Worm (Caenorhabditis elegans) whole organism, early embryonic: ENCODE results near the gene K08H2.10.

Experiments
- B0310.2 ChIP-seq: sonication (generic microtip); optimal IDR thresholded peaks from 2 replicates; lab custom pipeline; 2016; ENCODE audit warnings: mild to moderate bottlenecking, missing genetic modification characterization, missing compliant biosample characterization
- F13C5.2 ChIP-seq: sonication (generic microtip); optimal IDR thresholded peaks from 2 replicates; lab custom pipeline; 2017; ENCODE audit warnings: mild to moderate bottlenecking, missing genetic modification characterization, inconsistent platforms, missing compliant biosample characterization
- aly-1 ChIP-seq: sonication (generic microtip); optimal IDR thresholded peaks from 2 replicates; lab custom pipeline; 2016; ENCODE audit warnings: missing genetic modification characterization, missing compliant biosample characterization
- ama-1 ChIP-seq: fragments of 150-350 bp; optimal IDR thresholded peaks from 2 replicates; lab custom pipeline; 2014
- ceh-13 ChIP-seq: fragments of 200-800 bp; sonication (Bioruptor generic); optimal IDR thresholded peaks from 2 replicates; lab custom pipeline; 2018; ENCODE audit warnings: mild to moderate bottlenecking, missing genetic modification characterization, missing compliant biosample characterization
- ceh-36 ChIP-seq: sonication (generic microtip); optimal IDR thresholded peaks from 2 replicates; lab custom pipeline; 2016; ENCODE audit warnings: missing genetic modification characterization, inconsistent platforms, missing compliant biosample characterization
- ets-7 ChIP-seq: sonication (generic microtip); optimal IDR thresholded peaks from 2 replicates; lab custom pipeline; 2016; ENCODE audit warnings: missing genotype, missing genetic modification characterization, missing compliant biosample characterization
- flt-1 ChIP-seq: fragments of 200-800 bp; sonication (Bioruptor generic); IDR thresholded peaks from 2 replicates; pipeline ENCODE4 v1.3.6; 2022; ENCODE audit warnings: missing genetic modification characterization, missing compliant biosample characterization
- hmbx-1 ChIP-seq: sonication (generic microtip); optimal IDR thresholded peaks from 2 replicates; lab custom pipeline; 2016; ENCODE audit warnings: mild to moderate bottlenecking, missing genetic modification characterization, missing compliant biosample characterization
- hmg-4 ChIP-seq: fragments of 200-800 bp; sonication (Bioruptor generic); optimal IDR thresholded peaks from 2 replicates; lab custom pipeline; 2018; ENCODE audit warnings: mild to moderate bottlenecking, missing genetic modification characterization, missing compliant biosample characterization
- hnd-1 ChIP-seq: sonication (generic microtip); optimal IDR thresholded peaks from 2 replicates; lab custom pipeline; 2016; ENCODE audit warnings: missing genetic modification characterization, missing compliant biosample characterization
- pes-1 ChIP-seq: fragments of 200-800 bp; sonication (Bioruptor generic); IDR thresholded peaks from 2 replicates; pipeline ENCODE4 v1.3.6; 2022; ENCODE audit warnings: missing genetic modification reagents, missing genetic modification characterization, missing compliant biosample characterization
- scrt-1 ChIP-seq: fragments of 200-800 bp; sonication (Bioruptor generic); IDR thresholded peaks from 2 replicates; pipeline ENCODE4 v1.3.6; 2022; ENCODE audit warnings: missing genetic modification characterization, missing compliant biosample characterization
- sea-1 ChIP-seq: fragments of 200-800 bp; sonication (Bioruptor generic); conservative IDR thresholded peaks from 2 replicates; pipeline ENCODE4 v1.3.6; 2022; ENCODE audit warnings: missing genetic modification characterization, missing compliant biosample characterization
- tbx-11 ChIP-seq: fragments of 200-800 bp; sonication (Bioruptor generic); IDR thresholded peaks from 2 replicates; pipeline ENCODE4 v1.3.6; 2022; ENCODE audit warnings: missing genetic modification characterization, missing compliant biosample characterization
- tbx-37 ChIP-seq: fragments of 200-800 bp; sonication (Bioruptor generic); conservative IDR thresholded peaks from 2 replicates; pipeline ENCODE4 v1.3.6; 2022; ENCODE audit warnings: missing genetic modification reagents, missing genetic modification characterization, missing compliant biosample characterization
- tra-4 ChIP-seq: sonication (generic microtip); optimal IDR thresholded peaks from 2 replicates; lab custom pipeline; 2017; ENCODE audit warnings: missing genetic modification characterization, missing compliant biosample characterization

K08H2.10 gene

DNA sequence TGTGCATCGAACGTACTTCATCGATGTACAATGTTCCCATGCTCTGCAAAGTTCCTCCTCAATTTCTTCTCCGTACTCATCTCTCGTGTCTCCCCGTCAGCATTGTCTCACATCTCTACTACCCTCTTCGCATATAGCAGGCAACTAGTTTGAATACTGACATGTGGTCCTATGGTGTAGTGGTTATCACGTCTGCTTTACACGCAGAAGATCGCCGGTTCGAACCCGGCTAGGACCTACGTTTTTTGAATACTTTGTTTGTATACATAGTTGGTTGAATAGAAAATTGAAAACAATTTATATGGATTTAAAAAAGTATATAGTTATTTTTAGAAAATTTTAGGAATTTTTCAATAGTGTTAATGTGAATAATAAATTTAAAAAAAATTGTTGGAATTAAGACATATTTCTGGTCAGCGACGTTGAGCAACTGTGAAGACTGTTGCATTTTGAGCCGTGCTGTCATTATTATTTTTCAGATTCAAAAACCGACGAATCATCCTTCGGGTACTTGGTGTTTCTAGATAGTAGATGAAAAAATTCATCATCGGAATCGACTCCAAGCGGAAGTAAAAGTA, 49.4 kb downstream of the K08H2.10 start:
- TF ChIP-seq tra-4 (peak; percentile 90), ceh-13 (GFP tag; lab: Kevin White, UChicago) (peak; percentile 92), pes-1 (GFP tag; lab: Robert Waterston, UW) (peak; percentile 95), B0310.2 (tag; lab: Kevin White, UChicago) (peak; percentile 80), ets-7 (tag; lab: Kevin White, UChicago) (peak; percentile 73), aly-1 (tag; lab: Kevin White, UChicago) (peak; percentile 85), sea-1 (GFP tag; lab: Robert Waterston, UW) (peak; percentile 93), hmg-4 (no peak), ama-1 (lab: Kevin White, UChicago) (no peak), hmbx-1 (peak; percentile 86), tbx-37 (GFP tag; lab: Robert Waterston, UW) (peak; percentile 95), scrt-1 (GFP tag; lab: Robert Waterston, UW) (peak; percentile 95), tbx-11 (GFP tag; lab: Robert Waterston, UW) (peak; percentile 97), flt-1 (peak; percentile 95), ceh-36 (tag; lab: Kevin White, UChicago) (peak; percentile 94), hnd-1 (peak; percentile 89), F13C5.2 (peak; percentile 94)

DNA sequence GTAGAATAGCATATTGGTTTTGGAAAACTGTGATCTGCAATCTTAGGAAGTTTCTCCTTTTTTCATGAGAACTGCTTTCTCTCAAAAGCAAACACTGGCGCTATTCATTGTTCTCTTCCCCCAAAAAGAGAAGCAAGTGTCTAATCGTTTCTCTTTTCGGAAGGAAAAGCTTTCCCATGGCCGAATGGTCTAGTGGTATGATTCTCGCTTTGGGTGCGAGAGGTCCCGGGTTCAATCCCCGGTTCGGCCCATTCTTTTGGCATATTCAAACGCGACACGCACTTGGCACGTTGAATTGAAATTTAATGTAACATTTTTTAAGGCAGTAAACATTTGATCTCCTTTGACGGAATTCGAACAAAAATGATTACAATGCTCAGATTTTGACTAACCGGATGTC, 50.2 kb downstream of the K08H2.10 start:
- TF ChIP-seq hmbx-1 = no peak
- TF ChIP-seq pes-1 (GFP tag; lab: Robert Waterston, UW) = 0 out of 2 replicates have a peak, but pooled peaks have one; percentile 21

DNA sequence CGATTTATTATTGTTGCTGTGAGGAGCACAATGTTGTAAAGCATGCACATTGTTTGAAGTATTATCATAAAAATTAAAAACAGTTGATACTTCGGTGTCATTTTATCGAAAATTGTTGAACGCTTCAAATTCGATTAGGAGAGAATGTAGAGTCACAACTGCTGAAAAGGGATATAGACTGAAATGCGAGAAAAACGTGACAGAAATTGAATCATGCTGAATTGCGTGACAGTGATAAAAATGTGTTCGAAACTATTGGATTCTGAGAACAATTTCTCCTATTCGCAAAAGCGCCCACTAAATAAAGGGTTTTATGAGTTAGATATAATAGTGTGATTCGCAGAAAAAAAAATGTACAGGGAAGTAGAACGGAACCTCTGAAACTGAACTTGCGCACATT, 51.1 kb downstream of the K08H2.10 start, which contains the start of gene srxa-8:
srxa-8 (minus strand) TSS at position 101 of the 400 bp plus-strand sequence.
- TF ChIP-seq tbx-11 (GFP tag; lab: Robert Waterston, UW) (no peak), hnd-1 (no peak), pes-1 (GFP tag; lab: Robert Waterston, UW) (no peak), ets-7 (tag; lab: Kevin White, UChicago) (no peak), B0310.2 (tag; lab: Kevin White, UChicago) (no peak), ceh-13 (GFP tag; lab: Kevin White, UChicago) (no peak), hmbx-1 (no peak), scrt-1 (GFP tag; lab: Robert Waterston, UW) (no peak), sea-1 (GFP tag; lab: Robert Waterston, UW) (no peak)
